Worm (Caenorhabditis elegans) whole organism, L4 larva: Measurements from ENCODE around the gene hda-4.

ENCODE experiments used
- Y48G9A.11 ChIP-seq: fragments of 200-800 bp; sonication (Bioruptor generic); IDR thresholded peaks from 2 replicates; pipeline ENCODE4 v1.3.6; 2022; ENCODE audit warnings: missing genetic modification reagents, missing genetic modification characterization, missing compliant biosample characterization
- ceh-20 ChIP-seq: fragments of 200-800 bp; sonication (Bioruptor generic); IDR thresholded peaks from 2 replicates; pipeline ENCODE4 v1.3.6; 2022; ENCODE audit warnings: missing genetic modification reagents, missing genetic modification characterization, missing compliant biosample characterization
- hmg-1.1 ChIP-seq: fragments of 200-800 bp; sonication (Bioruptor generic); IDR thresholded peaks from 2 replicates; pipeline ENCODE4 v1.3.6; 2022; ENCODE audit warnings: missing genetic modification reagents, missing genetic modification characterization, missing compliant biosample characterization
- madf-5 ChIP-seq, 2 experiments: fragments of 200-800 bp; sonication (Bioruptor generic); IDR thresholded peaks; 2 replicates each; pipeline ENCODE4 v1.3.6; 2022; ENCODE audit warnings: missing compliant biosample characterization in 2 of 2, missing genetic modification characterization in 2 of 2
- nhr-10 ChIP-seq: fragments of 150-350 bp; optimal IDR thresholded peaks from 2 replicates; lab custom pipeline; 2014; ENCODE audit warnings: missing biosample characterization, missing genetic modification characterization
- zag-1 ChIP-seq: fragments of 150-350 bp; optimal IDR thresholded peaks from 2 replicates; lab custom pipeline; 2014; ENCODE audit warnings: missing biosample characterization, missing genetic modification characterization
- ztf-11 ChIP-seq: fragments of 150-350 bp; optimal IDR thresholded peaks from 2 replicates; lab custom pipeline; 2014; ENCODE audit warnings: missing biosample characterization, missing genetic modification characterization

ce11 chrX:16733411-16733810 is 4.1 kb downstream of the hda-4 start:
- TF ChIP-seq ceh-20 (GFP tag; lab: Robert Waterston, UW): no peak
- no peak for TF ChIP-seq hmg-1.1 (GFP tag; lab: Robert Waterston, UW)
- no peak for TF ChIP-seq madf-5 (GFP tag; IDR thresholded peaks at IDR 0.05; lab: Robert Waterston, UW)
- no peak for TF ChIP-seq Y48G9A.11 (GFP tag; lab: Robert Waterston, UW)
- TF ChIP-seq nhr-10 (tag; lab: Kevin White, UChicago): no peak
- no peak for TF ChIP-seq ztf-11
- TF ChIP-seq zag-1 (tag; lab: Kevin White, UChicago): no peak
